Fruit fly (Drosophila melanogaster): ENCODE data around the gene ctp.

ctp gene

DNA sequence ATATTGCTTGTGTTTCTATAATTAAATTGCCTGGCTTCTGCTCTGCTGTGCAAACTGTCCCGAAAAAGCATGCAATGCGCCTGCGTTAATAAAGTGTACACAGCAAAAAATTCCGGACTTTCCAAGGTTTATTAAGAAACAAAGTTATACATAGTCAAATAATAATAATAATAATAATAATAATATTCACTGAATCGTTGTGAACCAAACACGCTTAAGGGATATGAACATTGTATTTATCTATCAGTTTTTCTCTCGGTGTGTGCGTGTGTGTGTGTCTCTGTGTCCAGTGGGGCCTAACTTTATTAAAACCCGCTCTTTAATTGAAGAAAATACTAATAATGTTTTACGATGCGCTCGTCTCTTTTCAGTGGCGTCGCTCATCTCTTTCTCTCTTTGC, 3.6 kb downstream of the ctp start (continued):
- TF ChIP-seq tio (GFP tag; optimal IDR thresholded peaks at IDR 0.05), result no peak
- TF ChIP-seq CG3281 (GFP tag; optimal IDR thresholded peaks at IDR 0.05), result peak; percentile 45
- TF ChIP-seq bsh (GFP tag; optimal IDR thresholded peaks at IDR 0.05), result peak in 1 of 2 experiments; percentile 32
- peak; percentile 15 for TF ChIP-seq fd96Cb (tag; optimal IDR thresholded peaks at IDR 0.05)
- peak; percentile 21 for TF ChIP-seq nmo (GFP tag; optimal IDR thresholded peaks at IDR 0.05)
- TF ChIP-seq CG8924 (tag; optimal IDR thresholded peaks at IDR 0.05), result peak; percentile 27
- peak; percentile 42 for TF ChIP-seq PHDP (tag; optimal IDR thresholded peaks at IDR 0.05)
- no peak for TF ChIP-seq Hr78 (GFP tag; optimal IDR thresholded peaks at IDR 0.05)
- TF ChIP-seq Gug (GFP tag; IDR thresholded peaks at IDR 0.05), result 0 out of 4 replicates have a peak, but pooled peaks have one; percentile 17
- TF ChIP-seq ATbp (GFP tag; optimal IDR thresholded peaks at IDR 0.05), result peak; percentile 30
- peak; percentile 36 for TF ChIP-seq CG15514 (GFP tag; optimal IDR thresholded peaks at IDR 0.05)
- peak; percentile 55 for TF ChIP-seq Meics (GFP tag; optimal IDR thresholded peaks at IDR 0.05)
- TF ChIP-seq ash1 (GFP tag; optimal IDR thresholded peaks at IDR 0.05), result no peak
- no peak for TF ChIP-seq schlank (tag; optimal IDR thresholded peaks at IDR 0.05)
- peak; percentile 33 for TF ChIP-seq CG13424 (tag; optimal IDR thresholded peaks at IDR 0.05)
- no peak for TF ChIP-seq cas (GFP tag; IDR thresholded peaks at IDR 0.05)
- TF ChIP-seq Oli (tag; optimal IDR thresholded peaks at IDR 0.05), result peak; percentile 20
- TF ChIP-seq Gsc (GFP tag; IDR thresholded peaks at IDR 0.05), result no peak
- no peak for TF ChIP-seq fru (optimal IDR thresholded peaks at IDR 0.05)
- 0 out of 2 replicates have a peak, but pooled peaks have one; percentile 26 for TF ChIP-seq CG11085 (GFP tag; IDR thresholded peaks at IDR 0.05)
- TF ChIP-seq Xbp1 (GFP tag; optimal IDR thresholded peaks at IDR 0.05), result peak; percentile 32
- TF ChIP-seq nerfin-2 (GFP tag; IDR thresholded peaks at IDR 0.05; ENCODE audit: partially characterized antibody), result no peak
- TF ChIP-seq CG1603 (tag; optimal IDR thresholded peaks at IDR 0.05), result peak; percentile 33
- peak; percentile 10 for TF ChIP-seq scrt (GFP tag; optimal IDR thresholded peaks at IDR 0.05)
- TF ChIP-seq Hand (GFP tag; optimal IDR thresholded peaks at IDR 0.05), result peak; percentile 31
- peak; percentile 1 for TF ChIP-seq BtbVII (GFP tag; optimal IDR thresholded peaks at IDR 0.05)
- no peak for TF ChIP-seq CG10654 (GFP tag; optimal IDR thresholded peaks at IDR 0.05)
- TF ChIP-seq unpg (GFP tag; optimal IDR thresholded peaks at IDR 0.05), result peak; percentile 39
- TF ChIP-seq MESR4 (GFP tag; optimal IDR thresholded peaks at IDR 0.05), result no peak
- peak; percentile 40 for TF ChIP-seq Ssrp (tag; optimal IDR thresholded peaks at IDR 0.05)
- peak; percentile 45; the same call in 1 of the 2 replicates for TF ChIP-seq Atf6 (GFP tag; IDR thresholded peaks at IDR 0.05)
- TF ChIP-seq emc (GFP tag; optimal IDR thresholded peaks at IDR 0.05), result no peak
- no peak for TF ChIP-seq CG8089 (GFP tag; optimal IDR thresholded peaks at IDR 0.05)
- peak; percentile 49 for TF ChIP-seq CG7839 (tag; optimal IDR thresholded peaks at IDR 0.05)
- peak; percentile 44; the same call in 1 of the 2 replicates for TF ChIP-seq Ptx1 (GFP tag; IDR thresholded peaks at IDR 0.05)
- no peak for TF ChIP-seq vfl (GFP tag; optimal IDR thresholded peaks at IDR 0.05)
- no peak for TF ChIP-seq HLHmδ (GFP tag; optimal IDR thresholded peaks at IDR 0.05)
- TF ChIP-seq HmgZ (tag; optimal IDR thresholded peaks at IDR 0.05), result no peak
- TF ChIP-seq CG12155 (GFP tag; optimal IDR thresholded peaks at IDR 0.05), result no peak

DNA sequence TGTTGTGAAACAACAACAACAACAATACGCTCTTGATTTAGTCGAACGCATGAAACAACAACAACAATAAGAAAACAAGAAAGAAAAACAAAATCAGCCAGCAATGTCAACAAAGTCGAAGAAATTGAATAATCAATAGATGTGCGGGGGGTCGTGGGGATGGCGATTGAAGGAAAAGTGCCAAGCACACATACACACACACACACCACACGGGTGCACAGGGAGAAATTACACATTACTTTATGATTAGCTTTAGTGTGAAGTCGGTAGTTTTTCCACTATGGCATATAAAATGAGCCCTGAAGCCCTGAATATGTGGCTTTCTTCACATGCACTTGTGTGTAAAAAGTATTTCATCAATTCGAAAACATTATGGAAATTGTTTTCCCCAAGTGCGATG, 5.4 kb downstream of the ctp start:
- TF ChIP-seq bsh (GFP tag; optimal IDR thresholded peaks at IDR 0.05), result peak in 1 of 2 experiments; percentile 10
- no peak for TF ChIP-seq Six4 (GFP tag; optimal IDR thresholded peaks at IDR 0.05)
- no peak for TF ChIP-seq CG8290 (GFP tag; optimal IDR thresholded peaks at IDR 0.05)
- TF ChIP-seq CG8290 (tag; optimal IDR thresholded peaks at IDR 0.05), result peak in 1 of 2 experiments; percentile 33
- TF ChIP-seq dysf (GFP tag; IDR thresholded peaks at IDR 0.05), result peak; percentile 38; the same call in 1 of the 3 replicates
- no peak for TF ChIP-seq Usf (GFP tag; optimal IDR thresholded peaks at IDR 0.05)
- no peak for TF ChIP-seq pita (GFP tag; optimal IDR thresholded peaks at IDR 0.05)
- TF ChIP-seq vvl (GFP tag; IDR thresholded peaks at IDR 0.05), result peak; percentile 22; the same call in 1 of the 2 replicates
- no peak for TF ChIP-seq CG4820 (GFP tag; optimal IDR thresholded peaks at IDR 0.05)
- peak; percentile 12 for TF ChIP-seq grau (tag; optimal IDR thresholded peaks at IDR 0.05)
- TF ChIP-seq PHDP (tag; optimal IDR thresholded peaks at IDR 0.05), result no peak
- TF ChIP-seq tin (GFP tag; optimal IDR thresholded peaks at IDR 0.05), result no peak
- peak; percentile 32 for TF ChIP-seq lab (GFP tag; optimal IDR thresholded peaks at IDR 0.05)
- TF ChIP-seq CG2116 (GFP tag; optimal IDR thresholded peaks at IDR 0.05), result no peak
- TF ChIP-seq mam (GFP tag; optimal IDR thresholded peaks at IDR 0.05), result peak; percentile 10
- TF ChIP-seq sens (GFP tag), result peak; percentile 81
